Fruit fly (Drosophila melanogaster) whole organism, adult: Measurements from ENCODE around the gene CG11149.

Experiments
- CG11617 ChIP-seq: fragments of 200-800 bp; sonication (Bioruptor generic); optimal IDR thresholded peaks from 2 replicates; lab custom pipeline; 2017; ENCODE audit warnings: mild to moderate bottlenecking, missing biosample characterization, missing genetic modification reagents, missing genetic modification characterization
- CG14711 ChIP-seq: fragments of 200-800 bp; sonication (Bioruptor generic); optimal IDR thresholded peaks from 2 replicates; lab custom pipeline; 2018; ENCODE audit warnings: missing biosample characterization, mild to moderate bottlenecking, missing genetic modification characterization, moderate library complexity
- CG33017 ChIP-seq: fragments of 200-800 bp; sonication (Bioruptor generic); optimal IDR thresholded peaks from 2 replicates; lab custom pipeline; 2018; ENCODE audit warnings: missing biosample characterization, mild to moderate bottlenecking, missing genetic modification characterization, moderate library complexity
- CG7101 ChIP-seq: fragments of 200-800 bp; sonication (Bioruptor generic); optimal IDR thresholded peaks from 2 replicates; lab custom pipeline; 2018; ENCODE audit warnings: missing biosample characterization, mild to moderate bottlenecking, missing genetic modification characterization, moderate library complexity
- Clk ChIP-seq: fragments of 200-800 bp; sonication (Bioruptor generic); optimal IDR thresholded peaks from 2 replicates; lab custom pipeline; 2017; ENCODE audit warnings: missing biosample characterization, missing genetic modification characterization
- Mnt ChIP-seq: fragments of 200-800 bp; sonication (Bioruptor generic); optimal IDR thresholded peaks from 2 replicates; lab custom pipeline; 2016; ENCODE audit warnings: missing biosample characterization, mild to moderate bottlenecking, missing genetic modification characterization
- cnc ChIP-seq, 2 experiments: fragments of >200 bp; optimal IDR thresholded peaks; 2 replicates each; lab custom pipeline; 2017
- kay ChIP-seq: fragments of 200-800 bp; sonication (Bioruptor generic); peaks from one replicate; lab custom pipeline; 2016; ENCODE audit warnings: missing biosample characterization, missing genetic modification characterization, borderline replicate concordance

- TF ChIP-seq cnc (optimal IDR thresholded peaks at IDR 0.05; lab: Kevin White, UChicago) = no peak
- TF ChIP-seq CG33017 = no peak
- TF ChIP-seq CG7101 (tag; lab: Kevin White, UChicago) = no peak
- no peak for TF ChIP-seq Clk (GFP tag; lab: Kevin White, UChicago)
- TF ChIP-seq Mnt = no peak
- no peak for TF ChIP-seq kay (GFP tag; lab: Kevin White, UChicago)
- TF ChIP-seq CG11617 (GFP tag; lab: Kevin White, UChicago) = no peak
- no peak for TF ChIP-seq CG14711 (tag; lab: Kevin White, UChicago)
Observed at dm6 chr2L:5748188-5748587, 27.5 kb upstream of the CG11149 start.
